Worm (Caenorhabditis elegans): ENCODE data around the gene C47G2.3.

The C47G2.3 gene

DNA sequence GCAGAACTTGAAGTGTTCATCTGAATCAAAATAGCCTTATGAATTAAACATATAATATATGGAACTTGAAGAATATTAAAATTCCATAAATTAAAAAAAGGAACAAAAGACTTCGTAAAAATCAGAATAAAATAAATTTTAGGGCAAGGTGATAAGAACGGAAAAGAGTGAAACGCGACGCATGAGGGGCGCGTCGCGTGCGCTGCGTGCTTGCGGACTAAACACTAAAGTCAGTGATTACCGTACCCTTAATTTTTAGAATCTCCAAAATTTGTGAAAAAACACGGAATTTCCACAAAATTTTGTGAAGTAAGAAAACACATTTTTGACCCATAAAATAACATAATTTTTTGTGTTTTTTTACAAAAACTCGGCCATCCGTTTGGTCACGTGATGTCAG lies 28.8 kb downstream of the C47G2.3 start, which contains the start of gene T05B9.1:
Gene T05B9.1, minus strand, starts transcription at position 20 of the 400 bp plus-strand sequence.
- no peak for TF ChIP-seq ztf-25 (GFP tag; IDR thresholded peaks at IDR 0.05)
- TF ChIP-seq dox-1 (GFP tag; IDR thresholded peaks at IDR 0.05) = 0 out of 2 replicates have a peak, but pooled peaks have one; percentile 6
- TF ChIP-seq repo-1 (tag; optimal IDR thresholded peaks at IDR 0.05) = no peak
- no peak for TF ChIP-seq F57A8.1 (GFP tag; optimal IDR thresholded peaks at IDR 0.05)
- TF ChIP-seq ceh-58 (GFP tag; IDR thresholded peaks at IDR 0.05) = no peak
- TF ChIP-seq let-526 (GFP tag; IDR thresholded peaks at IDR 0.05) = no peak
- no peak for TF ChIP-seq ceh-40 (GFP tag; IDR thresholded peaks at IDR 0.05)
- TF ChIP-seq efl-1 (GFP tag; optimal IDR thresholded peaks at IDR 0.05) = peak; percentile 38
- no peak for TF ChIP-seq tbx-9 (tag; optimal IDR thresholded peaks at IDR 0.05; ENCODE audit: borderline replicate concordance)
- TF ChIP-seq hlh-26 (GFP tag; conservative IDR thresholded peaks at IDR 0.05) = no peak
- peak; percentile 95 for TF ChIP-seq madf-3 (GFP tag; IDR thresholded peaks at IDR 0.05)
- peak; percentile 81 for TF ChIP-seq lsl-1 (GFP tag; optimal IDR thresholded peaks at IDR 0.05)
- no peak for TF ChIP-seq mes-4 (tag; optimal IDR thresholded peaks at IDR 0.05)
- no peak for TF ChIP-seq athp-1 (tag; optimal IDR thresholded peaks at IDR 0.05)

DNA sequence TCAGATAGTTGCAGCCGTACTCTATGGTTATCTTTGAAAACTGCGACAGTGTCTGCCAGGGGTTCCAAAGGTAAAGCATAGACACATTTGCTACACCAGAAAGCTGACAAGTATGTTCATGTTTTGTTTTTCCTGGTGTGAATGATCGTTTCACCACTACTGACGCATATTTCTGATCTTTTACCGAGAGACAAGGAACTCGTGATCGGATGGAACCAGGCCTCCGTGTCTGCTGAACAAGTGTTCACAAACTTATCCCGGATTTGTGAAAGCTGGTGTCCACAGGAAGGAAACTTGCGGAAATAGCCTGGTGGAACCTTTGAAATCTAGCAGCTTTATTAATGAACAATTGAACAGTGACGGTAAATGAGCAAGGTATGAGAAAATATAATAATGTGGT lies 30.2 kb downstream of the C47G2.3 start:
- peak; percentile 36 for TF ChIP-seq lin-54 (GFP tag; optimal IDR thresholded peaks at IDR 0.05)
- no peak for TF ChIP-seq snpc-3.4 (tag; optimal IDR thresholded peaks at IDR 0.05)
- TF ChIP-seq tbp1 (GFP tag; optimal IDR thresholded peaks at IDR 0.05) = peak; percentile 2
- TF ChIP-seq lsl-1 (GFP tag; optimal IDR thresholded peaks at IDR 0.05) = peak; percentile 25
- TF ChIP-seq efl-1 (GFP tag; optimal IDR thresholded peaks at IDR 0.05) = peak; percentile 13
- peak; percentile 75 for TF ChIP-seq F52B5.7 (tag; optimal IDR thresholded peaks at IDR 0.05)
- no peak for TF ChIP-seq ztf-22 (GFP tag; optimal IDR thresholded peaks at IDR 0.05)
- peak; percentile 74; the same call in 1 of the 2 replicates for TF ChIP-seq Y53G8AR.9 (GFP tag; conservative IDR thresholded peaks at IDR 0.05)
- peak; percentile 73 for TF ChIP-seq madf-6 (GFP tag; IDR thresholded peaks at IDR 0.05)
- TF ChIP-seq hsf-1 (GFP tag; IDR thresholded peaks at IDR 0.05) = 0 out of 2 replicates have a peak, but pooled peaks have one; percentile 48
- no peak for TF ChIP-seq unc-62 (GFP tag; optimal IDR thresholded peaks at IDR 0.05)
- TF ChIP-seq pbrm-1 (GFP tag; IDR thresholded peaks at IDR 0.05) = 0 out of 2 replicates have a peak, but pooled peaks have one; percentile 42
- TF ChIP-seq D2030.7 (GFP tag; IDR thresholded peaks at IDR 0.05) = 0 out of 2 replicates have a peak, but pooled peaks have one; percentile 39
- TF ChIP-seq B0336.3 (GFP tag; IDR thresholded peaks at IDR 0.05) = peak; percentile 83
- TF ChIP-seq lin-26 (GFP tag; IDR thresholded peaks at IDR 0.05) = peak; percentile 71; the same call in 1 of the 2 replicates
- 0 out of 2 replicates have a peak, but pooled peaks have one; percentile 20 for TF ChIP-seq let-526 (GFP tag; IDR thresholded peaks at IDR 0.05)
- TF ChIP-seq athp-1 (tag; optimal IDR thresholded peaks at IDR 0.05) = peak; percentile 13
- no peak for TF ChIP-seq egl-18 (GFP tag; IDR thresholded peaks at IDR 0.05)
- no peak for TF ChIP-seq nfya-2 (GFP tag; IDR thresholded peaks at IDR 0.05)
- TF ChIP-seq ekl-4 (GFP tag; IDR thresholded peaks at IDR 0.05) = peak; percentile 64
- TF ChIP-seq mcd-1 (GFP tag; IDR thresholded peaks at IDR 0.05) = 0 out of 2 replicates have a peak, but pooled peaks have one; percentile 30
- no peak for TF ChIP-seq dpl-1 (GFP tag; optimal IDR thresholded peaks at IDR 0.05)
- no peak for TF ChIP-seq tbx-9 (tag; optimal IDR thresholded peaks at IDR 0.05; ENCODE audit: borderline replicate concordance)
- TF ChIP-seq nhr-179 (tag; optimal IDR thresholded peaks at IDR 0.05) = no peak
- no peak for TF ChIP-seq egrh-3 (GFP tag; IDR thresholded peaks at IDR 0.05)
- TF ChIP-seq attf-6 (GFP tag; IDR thresholded peaks at IDR 0.05) = no peak
- 0 out of 2 replicates have a peak, but pooled peaks have one; percentile 37 for TF ChIP-seq ceh-40 (GFP tag; IDR thresholded peaks at IDR 0.05)
- TF ChIP-seq hlh-26 (GFP tag; conservative IDR thresholded peaks at IDR 0.05) = no peak
- peak; percentile 15 for TF ChIP-seq xnd-1 (tag; optimal IDR thresholded peaks at IDR 0.05)
- 0 out of 2 replicates have a peak, but pooled peaks have one; percentile 70 for TF ChIP-seq madf-3 (GFP tag; IDR thresholded peaks at IDR 0.05)
- 0 out of 2 replicates have a peak, but pooled peaks have one; percentile 24 for TF ChIP-seq dox-1 (GFP tag; IDR thresholded peaks at IDR 0.05)
- peak; percentile 21 for TF ChIP-seq snpc-1.1 (tag; optimal IDR thresholded peaks at IDR 0.05; ENCODE audit: insufficient read depth)
- TF ChIP-seq nfyb-1 (GFP tag; IDR thresholded peaks at IDR 0.05) = peak; percentile 59; the same call in 1 of the 2 replicates
- TF ChIP-seq Y79H2A.3 (GFP tag; conservative IDR thresholded peaks at IDR 0.05) = peak; percentile 62; the same call in 1 of the 2 replicates
- 0 out of 2 replicates have a peak, but pooled peaks have one; percentile 3 for TF ChIP-seq F39B2.1 (GFP tag; IDR thresholded peaks at IDR 0.05)
- TF ChIP-seq Y67H2A.10 (GFP tag; conservative IDR thresholded peaks at IDR 0.05) = no peak
- peak; percentile 83 for TF ChIP-seq hrde-1 (tag; optimal IDR thresholded peaks at IDR 0.05; ENCODE audit: borderline replicate concordance)
- peak; percentile 54 for TF ChIP-seq F49E8.2 (tag; optimal IDR thresholded peaks at IDR 0.05; ENCODE audit: insufficient read depth)
- 0 out of 2 replicates have a peak, but pooled peaks have one; percentile 18 for TF ChIP-seq F33H1.4 (GFP tag; IDR thresholded peaks at IDR 0.05)

Measured in whole organism, young adult.